Worm (Caenorhabditis elegans) whole organism, L3 larva: ENCODE measurements around the gene spr-3.

ENCODE experiments used
- R02D3.7 ChIP-seq: fragments of 150-350 bp; optimal IDR thresholded peaks from 2 replicates; lab custom pipeline; 2014; ENCODE audit warnings: missing biosample characterization, missing genetic modification characterization
- ZK546.5 ChIP-seq: sonication (generic microtip); optimal IDR thresholded peaks from 2 replicates; lab custom pipeline; 2017; ENCODE audit warnings: missing biosample characterization, missing genetic modification characterization
- aly-2 ChIP-seq: fragments of 150-350 bp; optimal IDR thresholded peaks from 2 replicates; lab custom pipeline; 2014; ENCODE audit warnings: missing biosample characterization, missing genetic modification characterization
- ama-1 ChIP-seq: fragments of 150-350 bp; optimal IDR thresholded peaks from 2 replicates; lab custom pipeline; 2018
- ceh-16 ChIP-seq: sonication (generic microtip); optimal IDR thresholded peaks from 2 replicates; lab custom pipeline; 2017; ENCODE audit warnings: missing biosample characterization, missing genetic modification characterization
- ceh-28 ChIP-seq: fragments of 150-350 bp; optimal IDR thresholded peaks from 2 replicates; lab custom pipeline; 2014; ENCODE audit warnings: missing biosample characterization, missing genetic modification reagents, missing genetic modification characterization
- ceh-82 ChIP-seq: fragments of 150-350 bp; optimal IDR thresholded peaks from 2 replicates; lab custom pipeline; 2014; ENCODE audit warnings: missing biosample characterization, missing genetic modification characterization
- ceh-9 ChIP-seq: sonication (generic microtip); optimal IDR thresholded peaks from 2 replicates; lab custom pipeline; 2018; ENCODE audit warnings: missing biosample characterization, missing genetic modification characterization
- daf-12 ChIP-seq: fragments of 150-350 bp; optimal IDR thresholded peaks from 2 replicates; lab custom pipeline; 2014; ENCODE audit warnings: missing biosample characterization, missing genetic modification reagents, missing genetic modification characterization
- egl-27 ChIP-seq: sonication (generic microtip); optimal IDR thresholded peaks from 4 replicates; lab custom pipeline; 2017; ENCODE audit warnings: missing biosample characterization, missing genetic modification reagents, missing genetic modification characterization
- egl-5 ChIP-seq: fragments of 150-350 bp; optimal IDR thresholded peaks from 2 replicates; lab custom pipeline; 2017; ENCODE audit warnings: missing biosample characterization, missing genetic modification reagents, missing genetic modification characterization, inconsistent platforms
- elt-2 ChIP-seq: sonication (generic microtip); optimal IDR thresholded peaks from 2 replicates; lab custom pipeline; 2016; ENCODE audit warnings: missing genetic modification reagents, mild to moderate bottlenecking, missing genetic modification characterization, missing compliant biosample characterization
- elt-3 ChIP-seq, 3 experiments: fragments of 150-350 bp in 1 of 3; sonication (generic microtip) in 2 of 3; optimal IDR thresholded peaks; 2 replicates in 2 of 3; 4 replicates in 1 of 3; lab custom pipeline; 2014 to 2017; ENCODE audit warnings: missing biosample characterization in 3 of 3, missing genetic modification characterization in 3 of 3
- eor-1 ChIP-seq, 2 experiments: fragments of 150-350 bp; optimal IDR thresholded peaks; 2 replicates each; lab custom pipeline; 2014 to 2018; ENCODE audit warnings: missing biosample characterization in 2 of 2, missing genetic modification characterization in 2 of 2
- fkh-10 ChIP-seq: sonication (generic microtip); optimal IDR thresholded peaks from 2 replicates; lab custom pipeline; 2017; ENCODE audit warnings: missing biosample characterization, missing genetic modification reagents, missing genetic modification characterization
- fkh-2 ChIP-seq: fragments of 150-350 bp; optimal IDR thresholded peaks from 2 replicates; lab custom pipeline; 2014; ENCODE audit warnings: missing biosample characterization, missing genetic modification reagents, missing genetic modification characterization
- hmg-11 ChIP-seq: sonication (generic microtip); optimal IDR thresholded peaks from 2 replicates; lab custom pipeline; 2016; ENCODE audit warnings: missing genetic modification characterization, missing compliant biosample characterization
- jun-1 ChIP-seq: fragments of 150-350 bp; optimal IDR thresholded peaks from 2 replicates; lab custom pipeline; 2014; ENCODE audit warnings: missing biosample characterization, missing genetic modification reagents, missing genetic modification characterization
- lin-39 ChIP-seq: fragments of 150-350 bp; optimal IDR thresholded peaks from 2 replicates; lab custom pipeline; 2018; ENCODE audit warnings: missing biosample characterization, missing genetic modification reagents, missing genetic modification characterization
- lsy-12 ChIP-seq: sonication (generic microtip); optimal IDR thresholded peaks from 2 replicates; lab custom pipeline; 2016; ENCODE audit warnings: mild to moderate bottlenecking, missing genetic modification characterization, missing compliant biosample characterization
- mdl-1 ChIP-seq: fragments of 150-350 bp; optimal IDR thresholded peaks from 2 replicates; lab custom pipeline; 2014; ENCODE audit warnings: missing biosample characterization, missing genetic modification characterization
- mml-1 ChIP-seq: fragments of 150-350 bp; sonication (generic microtip); optimal IDR thresholded peaks from 3 replicates; lab custom pipeline; 2014; ENCODE audit warnings: missing biosample characterization, missing genetic modification characterization
- nfya-1 ChIP-seq: sonication (generic microtip); optimal IDR thresholded peaks from 2 replicates; lab custom pipeline; 2017; ENCODE audit warnings: missing genetic modification characterization, mild to moderate bottlenecking, missing compliant biosample characterization, antibody characterized with exemption, moderate library complexity; ENCODE audit not compliant: insufficient read depth
- nhr-11 ChIP-seq: fragments of 150-350 bp; optimal IDR thresholded peaks from 2 replicates; lab custom pipeline; 2014; ENCODE audit warnings: missing biosample characterization, missing genetic modification characterization
- nhr-12 ChIP-seq: fragments of 150-350 bp; optimal IDR thresholded peaks from 2 replicates; lab custom pipeline; 2014; ENCODE audit warnings: missing biosample characterization, missing genetic modification characterization
- nhr-23 ChIP-seq: fragments of 150-350 bp; optimal IDR thresholded peaks from 2 replicates; lab custom pipeline; 2014; ENCODE audit warnings: missing biosample characterization, missing genetic modification reagents, missing genetic modification characterization
- nhr-237 ChIP-seq: fragments of 150-350 bp; optimal IDR thresholded peaks from 2 replicates; lab custom pipeline; 2014; ENCODE audit warnings: missing biosample characterization, missing genetic modification characterization
- nhr-25 ChIP-seq: sonication (generic microtip); optimal IDR thresholded peaks from 2 replicates; lab custom pipeline; 2017; ENCODE audit warnings: missing biosample characterization, missing genetic modification characterization
- nhr-28 ChIP-seq: fragments of 150-350 bp; optimal IDR thresholded peaks from 2 replicates; lab custom pipeline; 2014; ENCODE audit warnings: missing biosample characterization, missing genetic modification characterization
- nhr-43 ChIP-seq: sonication (generic microtip); optimal IDR thresholded peaks from 2 replicates; lab custom pipeline; 2016; ENCODE audit warnings: mild to moderate bottlenecking, missing genetic modification characterization, missing compliant biosample characterization; ENCODE audit not compliant: poor library complexity, severe bottlenecking
- nhr-67 ChIP-seq: fragments of 150-350 bp; optimal IDR thresholded peaks from 2 replicates; lab custom pipeline; 2014; ENCODE audit warnings: missing biosample characterization, missing genetic modification characterization
- nhr-76 ChIP-seq: fragments of 150-350 bp; sonication (generic microtip); optimal IDR thresholded peaks from 5 replicates; lab custom pipeline; 2014; ENCODE audit warnings: missing biosample characterization, missing genetic modification characterization
- nhr-77 ChIP-seq: fragments of 150-350 bp; optimal IDR thresholded peaks from 2 replicates; lab custom pipeline; 2014; ENCODE audit warnings: missing biosample characterization, missing genetic modification characterization
- pha-4 ChIP-seq: fragments of 150-350 bp; optimal IDR thresholded peaks from 2 replicates; lab custom pipeline; 2014; ENCODE audit warnings: missing biosample characterization, missing genetic modification reagents, missing genetic modification characterization
- pqm-1 ChIP-seq: fragments of 150-350 bp; optimal IDR thresholded peaks from 2 replicates; lab custom pipeline; 2017; ENCODE audit warnings: missing biosample characterization, missing genetic modification characterization, inconsistent platforms
- sea-2 ChIP-seq: fragments of 150-350 bp; sonication (generic microtip); optimal IDR thresholded peaks from 4 replicates; lab custom pipeline; 2014; ENCODE audit warnings: missing biosample characterization, missing genetic modification reagents, missing genetic modification characterization
- skn-1 ChIP-seq: fragments of 150-350 bp; optimal IDR thresholded peaks from 2 replicates; lab custom pipeline; 2014; ENCODE audit warnings: missing biosample characterization, missing genetic modification characterization
- snpc-4 ChIP-seq: fragments of 150-350 bp; optimal IDR thresholded peaks from 2 replicates; lab custom pipeline; 2014; ENCODE audit warnings: missing biosample characterization, missing genetic modification characterization
- tbx-2 ChIP-seq: sonication (generic microtip); optimal IDR thresholded peaks from 2 replicates; lab custom pipeline; 2016; ENCODE audit warnings: mild to moderate bottlenecking, missing genetic modification characterization, missing compliant biosample characterization
- unc-39 ChIP-seq: sonication (generic microtip); optimal IDR thresholded peaks from 4 replicates; lab custom pipeline; 2017; ENCODE audit warnings: missing biosample characterization, missing genetic modification characterization
- unc-62 ChIP-seq: fragments of 150-350 bp; sonication (generic microtip); optimal IDR thresholded peaks from 4 replicates; lab custom pipeline; 2014; ENCODE audit warnings: missing biosample characterization, missing genetic modification reagents, missing genetic modification characterization
- zag-1 ChIP-seq: fragments of 150-350 bp; optimal IDR thresholded peaks from 2 replicates; lab custom pipeline; 2014; ENCODE audit warnings: missing biosample characterization, missing genetic modification characterization
- ztf-11 ChIP-seq: fragments of 150-350 bp; optimal IDR thresholded peaks from 2 replicates; lab custom pipeline; 2014; ENCODE audit warnings: missing biosample characterization, missing genetic modification characterization
- ztf-4 ChIP-seq: fragments of 150-350 bp; optimal IDR thresholded peaks from 2 replicates; lab custom pipeline; 2014; ENCODE audit warnings: missing biosample characterization, missing genetic modification characterization

spr-3 gene

DNA sequence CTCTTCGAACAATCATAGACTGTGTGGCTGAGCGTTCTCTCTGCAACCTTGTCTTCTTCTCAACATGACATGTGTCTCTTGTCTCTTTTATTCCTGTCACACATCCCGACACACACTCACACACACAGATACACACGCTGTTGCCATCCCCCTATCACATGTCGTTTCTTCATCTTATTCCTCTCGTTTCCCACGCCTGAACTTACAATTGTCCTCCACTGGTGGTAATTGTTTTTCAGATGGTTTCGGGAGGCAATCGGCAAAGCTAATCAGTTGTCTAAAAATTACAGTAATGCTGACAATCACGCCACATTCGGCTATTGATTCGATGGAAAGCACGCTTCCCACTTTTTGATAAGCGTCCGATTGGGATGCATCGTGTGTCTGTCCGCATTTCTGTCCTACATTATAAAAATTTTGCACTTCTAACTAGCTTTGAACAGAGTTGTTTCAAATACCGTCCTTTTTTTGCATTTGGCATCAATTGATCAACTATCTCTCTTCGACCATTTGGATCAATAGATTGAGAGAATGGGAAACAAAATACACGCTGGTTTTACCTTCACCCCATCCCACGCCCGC is 18.4 kb downstream of the spr-3 start, which contains the start of gene nhr-35:
nhr-35 (plus strand) TSS at position 532 of the 582 bp plus-strand sequence.
- TF ChIP-seq sea-2 (GFP tag; lab: Kevin White, UChicago) (no peak), aly-2 (tag; lab: Kevin White, UChicago) (no peak), ceh-82 (tag; lab: Kevin White, UChicago) (no peak), R02D3.7 (no peak), nhr-11 (tag; lab: Kevin White, UChicago) (no peak), fkh-10 (no peak), pqm-1 (tag; lab: Kevin White, UChicago) (peak; percentile 97), lin-39 (peak; percentile 11), nhr-43 (tag; lab: Kevin White, UChicago) (peak; percentile 93), hmg-11 (tag; lab: Kevin White, UChicago) (no peak), pha-4 (tag; lab: Kevin White, UChicago) (peak; percentile 44), unc-39 (tag; lab: Kevin White, UChicago) (no peak), mdl-1 (peak; percentile 55), ceh-9 (no peak), tbx-2 (tag; lab: Kevin White, UChicago) (peak; percentile 29), jun-1 (peak; percentile 72), nhr-67 (tag; lab: Kevin White, UChicago) (no peak), ztf-11 (tag; lab: Kevin White, UChicago) (no peak), unc-62 (GFP tag; lab: Kevin White, UChicago) (peak; percentile 77), eor-1 (tag; optimal IDR thresholded peaks at IDR 0.05; lab: Kevin White, UChicago) (no peak), skn-1 (peak; percentile 52), mml-1 (peak; percentile 62), nhr-12 (tag; lab: Kevin White, UChicago) (no peak), nhr-76 (no peak), nhr-25 (tag; lab: Kevin White, UChicago) (peak; percentile 72), ZK546.5 (no peak), fkh-2 (tag; lab: Kevin White, UChicago) (no peak), nhr-237 (no peak), elt-3 (tag; optimal IDR thresholded peaks at IDR 0.05; lab: Kevin White, UChicago) (no peak), daf-12 (tag; lab: Kevin White, UChicago) (no peak), nhr-77 (no peak), egl-27 (tag; lab: Kevin White, UChicago) (no peak), ama-1 (lab: Kevin White, UChicago) (peak; percentile 26), nhr-23 (peak; percentile 48), elt-2 (tag; lab: Kevin White, UChicago) (peak; percentile 97), snpc-4 (tag; lab: Kevin White, UChicago) (no peak), lsy-12 (tag; lab: Kevin White, UChicago) (peak; percentile 66), zag-1 (tag; lab: Kevin White, UChicago) (no peak), ceh-28 (tag; lab: Kevin White, UChicago) (peak; percentile 23), nfya-1 (tag; lab: Kevin White, UChicago) (peak; percentile 39), nhr-28 (tag; lab: Kevin White, UChicago) (no peak), egl-5 (tag; lab: Kevin White, UChicago) (peak; percentile 41), ceh-16 (tag; lab: Kevin White, UChicago) (no peak)

- TF ChIP-seq elt-2 (tag; lab: Kevin White, UChicago) (peak; percentile 56), nhr-28 (tag; lab: Kevin White, UChicago) (no peak), snpc-4 (tag; lab: Kevin White, UChicago) (no peak), pqm-1 (tag; lab: Kevin White, UChicago) (peak; percentile 73), ztf-4 (no peak), pha-4 (tag; lab: Kevin White, UChicago) (peak; percentile 10), nfya-1 (tag; lab: Kevin White, UChicago) (no peak)
Measured at ce11 chrX:4534112-4534511, 20.2 kb downstream of the spr-3 start.
